Fruit fly (Drosophila melanogaster): Measurements from ENCODE around the gene kuz.

kuz gene

dm6 chr2L:13514262-13514937 is 35.5 kb upstream of the kuz start (continued):
- peak; percentile 89 for TF ChIP-seq sr (GFP tag; IDR thresholded peaks at IDR 0.05)
- TF ChIP-seq ranshi (GFP tag; IDR thresholded peaks at IDR 0.05): peak; percentile 71; the same call in 1 of the 2 replicates
- no peak for TF ChIP-seq ham (GFP tag; IDR thresholded peaks at IDR 0.05)
- TF ChIP-seq CG11085 (GFP tag; IDR thresholded peaks at IDR 0.05): peak; percentile 60
- no peak for TF ChIP-seq her (GFP tag; optimal IDR thresholded peaks at IDR 0.05)
- no peak for TF ChIP-seq disco-r (GFP tag; optimal IDR thresholded peaks at IDR 0.05)
- TF ChIP-seq slou (GFP tag; optimal IDR thresholded peaks at IDR 0.05): no peak
- TF ChIP-seq CG12391 (tag; optimal IDR thresholded peaks at IDR 0.05): peak; percentile 47
- no peak for TF ChIP-seq NK7.1 (GFP tag; optimal IDR thresholded peaks at IDR 0.05)
- TF ChIP-seq nerfin-2 (GFP tag; IDR thresholded peaks at IDR 0.05; ENCODE audit: partially characterized antibody): no peak
- TF ChIP-seq CG11093 (GFP tag; IDR thresholded peaks at IDR 0.05): 0 out of 3 replicates have a peak, but pooled peaks have one; percentile 6
- TF ChIP-seq CG1603 (tag; optimal IDR thresholded peaks at IDR 0.05): peak; percentile 75
- peak; percentile 64 for TF ChIP-seq Oli (tag; optimal IDR thresholded peaks at IDR 0.05)
- no peak for TF ChIP-seq fd64A (GFP tag; optimal IDR thresholded peaks at IDR 0.05)
- TF ChIP-seq kay (GFP tag; optimal IDR thresholded peaks at IDR 0.05): no peak
- no peak for TF ChIP-seq CG14667 (GFP tag; IDR thresholded peaks at IDR 0.05)
- peak; percentile 33 for TF ChIP-seq CG8388 (GFP tag; optimal IDR thresholded peaks at IDR 0.05)
- TF ChIP-seq sqz (GFP tag; optimal IDR thresholded peaks at IDR 0.05): no peak
- no peak for TF ChIP-seq CG33213 (GFP tag; optimal IDR thresholded peaks at IDR 0.05)
- no peak for TF ChIP-seq Neu2 (GFP tag; optimal IDR thresholded peaks at IDR 0.05; ENCODE audit: borderline replicate concordance)
- TF ChIP-seq CG7786 (GFP tag; optimal IDR thresholded peaks at IDR 0.05): no peak
- no peak for TF ChIP-seq CG9876 (GFP tag; optimal IDR thresholded peaks at IDR 0.05)
- peak; percentile 49 for TF ChIP-seq HLH54F (GFP tag; optimal IDR thresholded peaks at IDR 0.05)
- no peak for TF ChIP-seq Atf3 (GFP tag; optimal IDR thresholded peaks at IDR 0.05)
- no peak for TF ChIP-seq pita (GFP tag; optimal IDR thresholded peaks at IDR 0.05)
- no peak for TF ChIP-seq CG10267 (tag; optimal IDR thresholded peaks at IDR 0.05)
- TF ChIP-seq ab (GFP tag; optimal IDR thresholded peaks at IDR 0.05): no peak
- no peak for TF ChIP-seq CG18262 (tag; optimal IDR thresholded peaks at IDR 0.05)
- no peak for TF ChIP-seq Spps (tag; optimal IDR thresholded peaks at IDR 0.05)
- peak in 1 of 2 experiments; percentile 89 for TF ChIP-seq Pdp1 (GFP tag; optimal IDR thresholded peaks at IDR 0.05)
- TF ChIP-seq CG3281 (GFP tag; optimal IDR thresholded peaks at IDR 0.05): peak; percentile 60
- peak; percentile 18 for TF ChIP-seq dmrt99B (tag; optimal IDR thresholded peaks at IDR 0.05)
- TF ChIP-seq Rfx (GFP tag; IDR thresholded peaks at IDR 0.05): peak; percentile 79
- no peak for TF ChIP-seq emc (GFP tag; optimal IDR thresholded peaks at IDR 0.05)
- TF ChIP-seq CG1233 (GFP tag; optimal IDR thresholded peaks at IDR 0.05): peak; percentile 18
- TF ChIP-seq klu (GFP tag; IDR thresholded peaks at IDR 0.05): peak; percentile 60
- TF ChIP-seq Awh (GFP tag; IDR thresholded peaks at IDR 0.05): no peak
- TF ChIP-seq CG11398 (GFP tag; optimal IDR thresholded peaks at IDR 0.05): no peak
- no peak for TF ChIP-seq Hr39 (optimal IDR thresholded peaks at IDR 0.05)
- no peak for TF ChIP-seq MESR4 (GFP tag; optimal IDR thresholded peaks at IDR 0.05)
- TF ChIP-seq NFAT (GFP tag; IDR thresholded peaks at IDR 0.05): peak; percentile 54; the same call in 1 of the 2 replicates
- no peak for TF ChIP-seq tll (GFP tag; optimal IDR thresholded peaks at IDR 0.05)
- no peak for TF ChIP-seq Dref (GFP tag; IDR thresholded peaks at IDR 0.05)
- TF ChIP-seq CG11723 (GFP tag; optimal IDR thresholded peaks at IDR 0.05): no peak
- TF ChIP-seq Atf6 (GFP tag; IDR thresholded peaks at IDR 0.05): peak; percentile 53; the same call in 1 of the 2 replicates
- no peak for TF ChIP-seq unc-4 (GFP tag; IDR thresholded peaks at IDR 0.05; ENCODE audit: partially characterized antibody)
- TF ChIP-seq CG6175 (GFP tag; IDR thresholded peaks at IDR 0.05): peak; percentile 99
- TF ChIP-seq Aef1 (GFP tag; IDR thresholded peaks at IDR 0.05): peak; percentile 65
- no peak for TF ChIP-seq CG9727 (GFP tag; optimal IDR thresholded peaks at IDR 0.05)
- TF ChIP-seq BEAF-32 (GFP tag; optimal IDR thresholded peaks at IDR 0.05): no peak
